Worm (Caenorhabditis elegans): Measurements from ENCODE around the gene mltn-1.

DNA sequence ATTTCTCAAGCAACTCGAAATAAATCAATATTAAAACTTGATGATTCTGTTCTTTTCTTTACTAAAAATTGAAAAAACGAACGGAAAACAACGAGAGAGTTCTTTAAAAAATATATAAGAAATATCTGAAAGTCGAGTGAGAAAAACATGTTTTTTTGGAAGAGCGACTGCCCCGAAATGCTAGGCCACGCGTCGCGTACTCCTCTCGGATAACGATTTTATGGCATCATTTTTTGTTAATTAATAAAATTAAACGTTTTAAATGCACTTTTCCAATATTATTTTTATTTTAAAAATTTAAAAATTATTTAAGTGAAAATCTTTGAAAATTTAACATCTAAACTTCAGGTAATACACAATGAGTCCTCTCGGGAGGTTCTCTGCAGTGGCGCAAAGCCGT lies 27.9 kb downstream of the mltn-1 start, which contains the start of gene gfm-1:
- TF ChIP-seq nhr-76 (tag; optimal IDR thresholded peaks at IDR 0.05) (no peak), nhr-71 (tag; optimal IDR thresholded peaks at IDR 0.05) (peak; percentile 89), fos-1 (tag; optimal IDR thresholded peaks at IDR 0.05) (no peak), egl-27 (tag; optimal IDR thresholded peaks at IDR 0.05) (no peak), lin-39 (tag; optimal IDR thresholded peaks at IDR 0.05) (peak; percentile 42), nhr-12 (tag; optimal IDR thresholded peaks at IDR 0.05) (no peak), swsn-7 (tag; optimal IDR thresholded peaks at IDR 0.05) (peak; percentile 85), fkh-10 (GFP tag; optimal IDR thresholded peaks at IDR 0.05) (no peak), pag-3 (tag; optimal IDR thresholded peaks at IDR 0.05; ENCODE audit: borderline replicate concordance, insufficient read depth) (no peak), nhr-90 (tag; optimal IDR thresholded peaks at IDR 0.05; ENCODE audit: poor library complexity) (peak; percentile 92), mdl-1 (tag; optimal IDR thresholded peaks at IDR 0.05) (no peak), snpc-4 (tag; optimal IDR thresholded peaks at IDR 0.05) (peak; percentile 49)

All from whole organism, L1 larva.